1 fruit fly cellular context compared by ENCODE assay signal in the genomic region with DNA sequence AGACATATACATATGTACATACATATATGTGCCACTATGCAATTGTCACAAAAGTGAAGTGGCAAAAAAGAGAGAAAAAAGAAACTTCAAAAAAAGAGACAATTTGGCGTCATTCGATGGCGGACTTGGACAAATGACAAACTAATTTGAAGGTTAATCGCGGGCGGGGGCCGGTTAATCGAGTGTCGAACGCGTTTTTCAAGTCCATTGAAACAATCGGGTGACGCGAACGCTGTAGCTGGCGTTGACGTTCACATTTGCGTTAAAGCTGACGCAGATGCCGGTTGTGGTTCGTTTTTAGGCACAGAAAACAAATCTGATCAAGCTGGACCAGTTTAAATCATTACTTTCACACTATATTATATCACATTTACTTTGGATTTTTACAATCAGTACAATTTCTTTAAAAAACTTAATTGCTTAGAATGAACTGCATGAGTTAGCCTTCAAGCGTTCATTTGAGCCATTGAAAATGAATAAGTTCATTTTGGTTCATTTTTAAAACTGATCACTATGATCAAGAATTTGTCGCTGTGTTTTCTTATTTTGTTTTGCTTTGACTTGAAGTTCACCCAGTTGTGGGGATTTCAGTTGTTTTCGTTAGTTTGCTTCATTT.
A peak's percentile ranks its signal among the peaks of the same experiment; 100 is the strongest.
TF ChIP-seq lines count a peak whose summit lies in the region.

No protein-coding gene starts in this region.

TF ChIP-seq in whole organism, embryonic, 481 proteins besides CTCF, POLR2A, EP300 and RAD21 (continued from another document and continues in another):
- TF ChIP-seq Mrtf (GFP tag; IDR thresholded peaks at IDR 0.05; lab: Robert Waterston, UW) (peak; percentile 45; the same call in 1 of the 3 replicates), zf30C (GFP tag; optimal IDR thresholded peaks at IDR 0.05; lab: Kevin White, UChicago) (peak; percentile 18), CG10654 (GFP tag; optimal IDR thresholded peaks at IDR 0.05; lab: Kevin White, UChicago) (no peak), bsh (GFP tag; optimal IDR thresholded peaks at IDR 0.05; lab: Kevin White, UChicago) (peak in 1 of 2 experiments; percentile 1), tap (tag; optimal IDR thresholded peaks at IDR 0.05; lab: Kevin White, UChicago) (peak; percentile 3), Pdp1 (GFP tag; optimal IDR thresholded peaks at IDR 0.05; lab: Kevin White, UChicago) (peak; percentile 29 to 48), pum (GFP tag; optimal IDR thresholded peaks at IDR 0.05; lab: Kevin White, UChicago) (peak; percentile 38), Hsf (GFP tag; optimal IDR thresholded peaks at IDR 0.05; lab: Kevin White, UChicago) (peak; percentile 37), CG7271 (tag; optimal IDR thresholded peaks at IDR 0.05; lab: Kevin White, UChicago) (no peak), z (GFP tag; IDR thresholded peaks at IDR 0.05; lab: Robert Waterston, UW) (no peak), CG7928 (GFP tag; optimal IDR thresholded peaks at IDR 0.05; lab: Kevin White, UChicago) (peak; percentile 26), Xrp1 (GFP tag; IDR thresholded peaks at IDR 0.05; lab: Robert Waterston, UW) (peak; percentile 27; the same call in 1 of the 2 replicates), lilli (GFP tag; optimal IDR thresholded peaks at IDR 0.05; lab: Kevin White, UChicago) (peak; percentile 61), bcd (GFP tag; optimal IDR thresholded peaks at IDR 0.05; lab: Kevin White, UChicago) (peak; percentile 4), CG1603 (tag; optimal IDR thresholded peaks at IDR 0.05; lab: Kevin White, UChicago) (peak; percentile 9), az2 (GFP tag; optimal IDR thresholded peaks at IDR 0.05; lab: Kevin White, UChicago) (peak; percentile 8), CG18619 (GFP tag; optimal IDR thresholded peaks at IDR 0.05; lab: Kevin White, UChicago) (peak; percentile 18), PHDP (tag; optimal IDR thresholded peaks at IDR 0.05; lab: Kevin White, UChicago) (peak; percentile 50), CG34422 (GFP tag; IDR thresholded peaks at IDR 0.05; lab: Robert Waterston, UW) (0 out of 3 replicates have a peak, but pooled peaks have one; percentile 37), tgo (GFP tag; IDR thresholded peaks at IDR 0.05; lab: Robert Waterston, UW) (peak; percentile 44; the same call in 2 of the 3 replicates), CG12104 (GFP tag; optimal IDR thresholded peaks at IDR 0.05; lab: Kevin White, UChicago) (peak; percentile 53), Fer1 (GFP tag; optimal IDR thresholded peaks at IDR 0.05; lab: Kevin White, UChicago) (peak; percentile 47), CG8388 (GFP tag; optimal IDR thresholded peaks at IDR 0.05; lab: Kevin White, UChicago) (no peak), Camta (GFP tag; optimal IDR thresholded peaks at IDR 0.05; lab: Kevin White, UChicago) (peak; percentile 23), CG12391 (tag; optimal IDR thresholded peaks at IDR 0.05; lab: Kevin White, UChicago) (peak; percentile 17), odd (GFP tag; optimal IDR thresholded peaks at IDR 0.05; lab: Kevin White, UChicago) (peak; percentile 44), slbo (GFP tag; IDR thresholded peaks at IDR 0.05; lab: Robert Waterston, UW) (peak; percentile 66), abd-A (tag; optimal IDR thresholded peaks at IDR 0.05; lab: Kevin White, UChicago) (peak; percentile 16), CG9876 (GFP tag; optimal IDR thresholded peaks at IDR 0.05; lab: Kevin White, UChicago) (no peak), jumu (GFP tag; optimal IDR thresholded peaks at IDR 0.05; lab: Kevin White, UChicago) (no peak), dmrt99B (tag; optimal IDR thresholded peaks at IDR 0.05; lab: Kevin White, UChicago) (peak; percentile 68), phol (tag; optimal IDR thresholded peaks at IDR 0.05; lab: Kevin White, UChicago) (peak; percentile 19), Max (GFP tag; optimal IDR thresholded peaks at IDR 0.05; lab: Kevin White, UChicago) (peak; percentile 25), CG10543 (GFP tag; optimal IDR thresholded peaks at IDR 0.05; lab: Kevin White, UChicago) (peak; percentile 72), run (tag; optimal IDR thresholded peaks at IDR 0.05; lab: Kevin White, UChicago) (no peak), mam (GFP tag; optimal IDR thresholded peaks at IDR 0.05; lab: Kevin White, UChicago) (peak; percentile 45), chif (GFP tag; optimal IDR thresholded peaks at IDR 0.05; lab: Kevin White, UChicago) (peak in 1 of 2 experiments; percentile 18), Oli (tag; optimal IDR thresholded peaks at IDR 0.05; lab: Kevin White, UChicago) (peak; percentile 54), CG17359 (tag; optimal IDR thresholded peaks at IDR 0.05; lab: Kevin White, UChicago) (peak; percentile 43), kay (GFP tag; optimal IDR thresholded peaks at IDR 0.05; lab: Kevin White, UChicago) (peak; percentile 48), CG9609 (GFP tag; optimal IDR thresholded peaks at IDR 0.05; lab: Kevin White, UChicago) (no peak), Dek (tag; optimal IDR thresholded peaks at IDR 0.05; lab: Kevin White, UChicago) (no peak), CG12219 (GFP tag; optimal IDR thresholded peaks at IDR 0.05; lab: Kevin White, UChicago) (peak; percentile 29), CG17612 (GFP tag; IDR thresholded peaks at IDR 0.05; lab: Robert Waterston, UW) (no peak), CG15514 (GFP tag; optimal IDR thresholded peaks at IDR 0.05; lab: Kevin White, UChicago) (peak; percentile 14), Sox102F (GFP tag; optimal IDR thresholded peaks at IDR 0.05; lab: Kevin White, UChicago) (peak; percentile 48), H15 (GFP tag; IDR thresholded peaks at IDR 0.05; lab: Robert Waterston, UW) (0 out of 3 replicates have a peak, but pooled peaks have one; percentile 5), unpg (GFP tag; optimal IDR thresholded peaks at IDR 0.05; lab: Kevin White, UChicago) (peak; percentile 45), CG17385 (GFP tag; optimal IDR thresholded peaks at IDR 0.05; lab: Kevin White, UChicago) (peak; percentile 48), CG10979 (tag; optimal IDR thresholded peaks at IDR 0.05; lab: Kevin White, UChicago) (peak; percentile 5), CG10366 (GFP tag; IDR thresholded peaks at IDR 0.05; lab: Robert Waterston, UW) (0 out of 2 replicates have a peak, but pooled peaks have one; percentile 15), CG7372 (GFP tag; IDR thresholded peaks at IDR 0.05; lab: Robert Waterston, UW) (peak; percentile 26; the same call in 1 of the 2 replicates), tio (GFP tag; optimal IDR thresholded peaks at IDR 0.05; lab: Kevin White, UChicago) (peak; percentile 30), Trl (optimal IDR thresholded peaks at IDR 0.05; lab: Kevin White, UChicago) (no peak), Trl (GFP tag; optimal IDR thresholded peaks at IDR 0.05; lab: Kevin White, UChicago) (peak; percentile 38), pan (optimal IDR thresholded peaks at IDR 0.05; lab: Kevin White, UChicago) (no peak), pan (GFP tag; optimal IDR thresholded peaks at IDR 0.05 in 1 of 2, IDR thresholded peaks at IDR 0.05 in 1 of 2) (peak in 1 of 2 experiments; percentile 6), ttk (GFP tag; IDR thresholded peaks at IDR 0.05; lab: Robert Waterston, UW) (peak; percentile 36; the same call in 1 of the 2 replicates), CG13894 (tag; optimal IDR thresholded peaks at IDR 0.05; lab: Kevin White, UChicago) (peak; percentile 13), danr (GFP tag; IDR thresholded peaks at IDR 0.05; lab: Robert Waterston, UW) (no peak), D19B (GFP tag; optimal IDR thresholded peaks at IDR 0.05; lab: Kevin White, UChicago) (peak; percentile 59), ind (GFP tag; optimal IDR thresholded peaks at IDR 0.05; lab: Kevin White, UChicago) (peak; percentile 43), CG17568 (GFP tag; optimal IDR thresholded peaks at IDR 0.05; lab: Kevin White, UChicago) (peak; percentile 25), HLH3B (GFP tag; IDR thresholded peaks at IDR 0.05; lab: Robert Waterston, UW) (peak; percentile 40; the same call in 1 of the 2 replicates), Sin3A (optimal IDR thresholded peaks at IDR 0.05; lab: Kevin White, UChicago) (no peak), CG4328 (GFP tag; optimal IDR thresholded peaks at IDR 0.05; lab: Kevin White, UChicago) (peak; percentile 13), grau (tag; optimal IDR thresholded peaks at IDR 0.05; lab: Kevin White, UChicago) (peak; percentile 68), CG11093 (GFP tag; IDR thresholded peaks at IDR 0.05; lab: Robert Waterston, UW) (peak; percentile 40; the same call in 1 of the 3 replicates), Myb (GFP tag; optimal IDR thresholded peaks at IDR 0.05; lab: Kevin White, UChicago) (peak; percentile 30), CG12299 (tag; optimal IDR thresholded peaks at IDR 0.05; lab: Kevin White, UChicago) (peak; percentile 3), dmrt11E (tag; optimal IDR thresholded peaks at IDR 0.05; lab: Kevin White, UChicago) (no peak), fd3F (GFP tag; optimal IDR thresholded peaks at IDR 0.05; lab: Kevin White, UChicago) (peak; percentile 44), Xbp1 (GFP tag; optimal IDR thresholded peaks at IDR 0.05; lab: Kevin White, UChicago) (peak; percentile 5), CG33557 (GFP tag; optimal IDR thresholded peaks at IDR 0.05; lab: Kevin White, UChicago) (no peak), vvl (GFP tag; IDR thresholded peaks at IDR 0.05; lab: Robert Waterston, UW) (peak; percentile 7; the same call in 1 of the 2 replicates), gem (tag; optimal IDR thresholded peaks at IDR 0.05; lab: Kevin White, UChicago) (peak; percentile 69), HLH4C (GFP tag; IDR thresholded peaks at IDR 0.05; lab: Robert Waterston, UW; ENCODE audit: partially characterized antibody) (no peak), CG34224 (GFP tag; IDR thresholded peaks at IDR 0.05; lab: Robert Waterston, UW; ENCODE audit: partially characterized antibody) (0 out of 3 replicates have a peak, but pooled peaks have one; percentile 14), CG31224 (GFP tag; IDR thresholded peaks at IDR 0.05; lab: Robert Waterston, UW) (0 out of 2 replicates have a peak, but pooled peaks have one; percentile 7), CoRest (tag; optimal IDR thresholded peaks at IDR 0.05; lab: Kevin White, UChicago) (peak; percentile 58), CG8281 (tag; optimal IDR thresholded peaks at IDR 0.05; lab: Kevin White, UChicago) (peak; percentile 16), CG11504 (tag; optimal IDR thresholded peaks at IDR 0.05; lab: Kevin White, UChicago) (peak; percentile 60), dpn (GFP tag; optimal IDR thresholded peaks at IDR 0.05; lab: Kevin White, UChicago) (peak; percentile 20 to 66), en (GFP tag; optimal IDR thresholded peaks at IDR 0.05; lab: Kevin White, UChicago) (peak; percentile 29), pho (GFP tag; optimal IDR thresholded peaks at IDR 0.05; lab: Kevin White, UChicago) (peak; percentile 40), H2.0 (GFP tag; IDR thresholded peaks at IDR 0.05; lab: Robert Waterston, UW) (peak; percentile 28; the same call in 1 of the 2 replicates), CG11247 (GFP tag; IDR thresholded peaks at IDR 0.05; lab: Robert Waterston, UW) (no peak), NfI (GFP tag; optimal IDR thresholded peaks at IDR 0.05; lab: Kevin White, UChicago) (peak; percentile 32), NFAT (GFP tag; IDR thresholded peaks at IDR 0.05; lab: Robert Waterston, UW) (peak; percentile 4; the same call in 1 of the 2 replicates), lab (GFP tag; optimal IDR thresholded peaks at IDR 0.05; lab: Kevin White, UChicago) (peak; percentile 56), CG5180 (GFP tag; optimal IDR thresholded peaks at IDR 0.05; lab: Kevin White, UChicago) (peak; percentile 32), vfl (GFP tag; optimal IDR thresholded peaks at IDR 0.05; lab: Kevin White, UChicago) (peak; percentile 2), dysf (GFP tag; IDR thresholded peaks at IDR 0.05; lab: Robert Waterston, UW) (peak; percentile 67; the same call in 2 of the 3 replicates), ab (GFP tag; optimal IDR thresholded peaks at IDR 0.05; lab: Kevin White, UChicago) (peak; percentile 36), CG1602 (GFP tag; optimal IDR thresholded peaks at IDR 0.05; lab: Kevin White, UChicago) (no peak), CG10565 (GFP tag; optimal IDR thresholded peaks at IDR 0.05; lab: Kevin White, UChicago) (no peak), exex (tag; optimal IDR thresholded peaks at IDR 0.05; lab: Kevin White, UChicago) (no peak), CG8924 (tag; optimal IDR thresholded peaks at IDR 0.05; lab: Kevin White, UChicago) (peak; percentile 63), caup (GFP tag; optimal IDR thresholded peaks at IDR 0.05; lab: Kevin White, UChicago; ENCODE audit: severe bottlenecking) (peak; percentile 41), tin (GFP tag; optimal IDR thresholded peaks at IDR 0.05; lab: Kevin White, UChicago) (no peak), CG15269 (tag; optimal IDR thresholded peaks at IDR 0.05; lab: Kevin White, UChicago) (peak; percentile 76), zfh2 (GFP tag; optimal IDR thresholded peaks at IDR 0.05; lab: Kevin White, UChicago) (peak; percentile 19), Rx (GFP tag; IDR thresholded peaks at IDR 0.05; lab: Robert Waterston, UW) (no peak), CG12769 (tag; optimal IDR thresholded peaks at IDR 0.05; lab: Kevin White, UChicago) (peak; percentile 33), dati (GFP tag; IDR thresholded peaks at IDR 0.05; lab: Robert Waterston, UW) (no peak), CG1647 (GFP tag; optimal IDR thresholded peaks at IDR 0.05; lab: Kevin White, UChicago) (no peak), CG4424 (GFP tag; optimal IDR thresholded peaks at IDR 0.05; lab: Kevin White, UChicago) (peak; percentile 33), CG13775 (GFP tag; optimal IDR thresholded peaks at IDR 0.05; lab: Kevin White, UChicago) (peak; percentile 9), slp2 (GFP tag; optimal IDR thresholded peaks at IDR 0.05; lab: Kevin White, UChicago) (peak; percentile 8), Bteb2 (GFP tag; optimal IDR thresholded peaks at IDR 0.05; lab: Kevin White, UChicago) (peak; percentile 24), ewg (GFP tag; optimal IDR thresholded peaks at IDR 0.05; lab: Kevin White, UChicago) (no peak), Hmr (GFP tag; optimal IDR thresholded peaks at IDR 0.05; lab: Kevin White, UChicago) (peak; percentile 58), row (GFP tag; IDR thresholded peaks at IDR 0.05; lab: Robert Waterston, UW) (peak; percentile 80), schlank (tag; optimal IDR thresholded peaks at IDR 0.05; lab: Kevin White, UChicago) (peak; percentile 23), BtbVII (GFP tag; optimal IDR thresholded peaks at IDR 0.05; lab: Kevin White, UChicago) (peak; percentile 34), CG2712 (tag; optimal IDR thresholded peaks at IDR 0.05; lab: Kevin White, UChicago) (peak; percentile 17), CG18599 (GFP tag; optimal IDR thresholded peaks at IDR 0.05; lab: Kevin White, UChicago) (peak; percentile 69), CG8290 (GFP tag; optimal IDR thresholded peaks at IDR 0.05; lab: Kevin White, UChicago) (no peak), CG8290 (tag; optimal IDR thresholded peaks at IDR 0.05; lab: Kevin White, UChicago) (peak in 1 of 2 experiments; percentile 52), CG3995 (GFP tag; optimal IDR thresholded peaks at IDR 0.05; lab: Kevin White, UChicago) (peak; percentile 0), CG9932 (GFP tag; IDR thresholded peaks at IDR 0.05; lab: Robert Waterston, UW) (peak; percentile 63)
